Worm (Caenorhabditis elegans): ENCODE results near the gene npax-1.

Gene npax-1

ce11 chrII:7323317-7323716, 7.8 kb downstream of the npax-1 start (continued):
- TF ChIP-seq dpl-1 (GFP tag; optimal IDR thresholded peaks at IDR 0.05) = no peak
- TF ChIP-seq hmg-1.1 (GFP tag; IDR thresholded peaks at IDR 0.05) = no peak
- TF ChIP-seq cey-2 (tag; optimal IDR thresholded peaks at IDR 0.05; ENCODE audit: borderline replicate concordance, insufficient read depth) = no peak
- TF ChIP-seq daf-16 (GFP tag; optimal IDR thresholded peaks at IDR 0.05) = peak in 1 of 2 experiments; percentile 90
- TF ChIP-seq daf-16 (tag; optimal IDR thresholded peaks at IDR 0.05) = no peak
- TF ChIP-seq spr-1 (tag; optimal IDR thresholded peaks at IDR 0.05) = no peak
- TF ChIP-seq hlh-30 (tag; optimal IDR thresholded peaks at IDR 0.05; ENCODE audit: insufficient read depth) = peak; percentile 64

DNA sequence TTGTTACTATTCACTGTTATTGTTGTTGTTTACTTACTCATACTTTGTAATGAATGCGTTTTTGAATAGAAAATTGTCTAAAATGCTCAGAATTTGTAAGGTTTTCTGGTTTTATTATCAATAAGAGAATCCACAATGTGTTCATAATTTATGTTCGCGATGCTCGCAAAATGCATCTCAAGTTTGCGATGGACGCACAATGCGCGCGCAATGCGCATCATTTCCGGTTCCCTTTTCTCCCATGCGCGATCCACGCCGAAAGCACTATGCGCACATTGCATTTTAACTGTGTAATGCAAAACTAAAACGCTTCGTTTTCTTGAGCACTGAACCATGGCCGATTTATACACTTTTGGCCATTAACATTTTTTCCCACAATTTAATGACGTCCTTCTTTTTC, 11.7 kb downstream of the npax-1 start:
- TF ChIP-seq attf-4 (tag; optimal IDR thresholded peaks at IDR 0.05) (no peak), sdz-12 (GFP tag; optimal IDR thresholded peaks at IDR 0.05) (no peak), fkh-10 (GFP tag; optimal IDR thresholded peaks at IDR 0.05) (no peak), nhr-11 (tag; optimal IDR thresholded peaks at IDR 0.05) (no peak), T20F7.1 (GFP tag; optimal IDR thresholded peaks at IDR 0.05) (no peak), lin-13 (GFP tag; optimal IDR thresholded peaks at IDR 0.05) (no peak), ceh-44 (GFP tag; IDR thresholded peaks at IDR 0.05) (no peak), daf-19 (GFP tag; conservative IDR thresholded peaks at IDR 0.05) (peak; percentile 67; the same call in 1 of the 2 replicates), T26A8.4 (GFP tag; IDR thresholded peaks at IDR 0.05) (no peak), pha-4 (GFP tag; IDR thresholded peaks at IDR 0.05) (no peak), pha-4 (tag; optimal IDR thresholded peaks at IDR 0.05) (no peak), hif-1 (tag; optimal IDR thresholded peaks at IDR 0.05) (peak in 1 of 2 experiments; percentile 61), fos-1 (tag; optimal IDR thresholded peaks at IDR 0.05) (no peak), daf-16 (GFP tag; optimal IDR thresholded peaks at IDR 0.05) (peak in 1 of 2 experiments; percentile 55), daf-16 (tag; optimal IDR thresholded peaks at IDR 0.05) (no peak), ctbp-1 (GFP tag; IDR thresholded peaks at IDR 0.05) (peak; percentile 76), ceh-28 (tag; optimal IDR thresholded peaks at IDR 0.05) (no peak), ztf-7 (tag; optimal IDR thresholded peaks at IDR 0.05) (no peak), mxl-3 (GFP tag; optimal IDR thresholded peaks at IDR 0.05) (no peak), zfp-2 (tag; optimal IDR thresholded peaks at IDR 0.05) (no peak), daf-8 (GFP tag; IDR thresholded peaks at IDR 0.05) (no peak), F10B5.3 (tag; optimal IDR thresholded peaks at IDR 0.05) (no peak), ztf-11 (tag; optimal IDR thresholded peaks at IDR 0.05) (no peak), saeg-2 (GFP tag; IDR thresholded peaks at IDR 0.05) (no peak), ZK337.2 (GFP tag; IDR thresholded peaks at IDR 0.05) (no peak), hlh-30 (tag; optimal IDR thresholded peaks at IDR 0.05; ENCODE audit: insufficient read depth) (no peak), vab-7 (GFP tag; IDR thresholded peaks at IDR 0.05) (peak; percentile 33; the same call in 1 of the 2 replicates), dmd-6 (GFP tag; IDR thresholded peaks at IDR 0.05) (0 out of 2 replicates have a peak, but pooled peaks have one; percentile 15), zip-2 (tag; optimal IDR thresholded peaks at IDR 0.05) (no peak), dpl-1 (GFP tag; optimal IDR thresholded peaks at IDR 0.05) (no peak), tag-97 (GFP tag; IDR thresholded peaks at IDR 0.05) (no peak), snpc-1.2 (GFP tag; IDR thresholded peaks at IDR 0.05) (no peak), pqm-1 (tag; optimal IDR thresholded peaks at IDR 0.05) (no peak), nhr-6 (tag; optimal IDR thresholded peaks at IDR 0.05) (no peak), madf-9 (GFP tag; conservative IDR thresholded peaks at IDR 0.05) (0 out of 2 replicates have a peak, but pooled peaks have one; percentile 10), unc-130 (GFP tag; optimal IDR thresholded peaks at IDR 0.05) (no peak), hlh-11 (tag; optimal IDR thresholded peaks at IDR 0.05) (no peak), tra-1 (GFP tag; IDR thresholded peaks at IDR 0.05) (no peak), F26F4.8 (GFP tag; conservative IDR thresholded peaks at IDR 0.05) (0 out of 2 replicates have a peak, but pooled peaks have one; percentile 41), ceh-20 (GFP tag; IDR thresholded peaks at IDR 0.05) (0 out of 2 replicates have a peak, but pooled peaks have one; percentile 35), jun-1 (tag; optimal IDR thresholded peaks at IDR 0.05) (no peak), snpc-4 (tag; optimal IDR thresholded peaks at IDR 0.05) (no peak), skn-1 (tag; optimal IDR thresholded peaks at IDR 0.05) (no peak), nhr-41 (GFP tag; IDR thresholded peaks at IDR 0.05) (no peak), aha-1 (tag) (no peak), lsy-2 (tag; optimal IDR thresholded peaks at IDR 0.05) (no peak), arid-1 (GFP tag; conservative IDR thresholded peaks at IDR 0.05) (peak; percentile 64; the same call in 1 of the 2 replicates)

Data from whole organism, L4 larva.